Fruit fly (Drosophila melanogaster): Measurements from ENCODE around the gene CG9356.

CG9356 gene

dm6 chr3R:9434543-9435407, 30.7 kb upstream of the CG9356 start (continued):
- peak; percentile 62 for TF ChIP-seq Rx (GFP tag; IDR thresholded peaks at IDR 0.05)
- no peak for TF ChIP-seq dan (GFP tag; IDR thresholded peaks at IDR 0.05)
- peak; percentile 89 for TF ChIP-seq Meics (GFP tag; optimal IDR thresholded peaks at IDR 0.05)
- peak; percentile 41 for TF ChIP-seq CG33557 (GFP tag; optimal IDR thresholded peaks at IDR 0.05)
- peak; percentile 69 for TF ChIP-seq trem (tag; optimal IDR thresholded peaks at IDR 0.05)
- TF ChIP-seq CG3163 (GFP tag; optimal IDR thresholded peaks at IDR 0.05) = peak; percentile 44
- peak; percentile 87 for TF ChIP-seq fd96Cb (tag; optimal IDR thresholded peaks at IDR 0.05)
- peak; percentile 82 for TF ChIP-seq az2 (GFP tag; optimal IDR thresholded peaks at IDR 0.05)
- TF ChIP-seq CG2199 (GFP tag; IDR thresholded peaks at IDR 0.05) = peak; percentile 50; the same call in 1 of the 3 replicates
- peak; percentile 33 for TF ChIP-seq Ravus (GFP tag; IDR thresholded peaks at IDR 0.05)
- TF ChIP-seq Kr (GFP tag; optimal IDR thresholded peaks at IDR 0.05) = no peak
- peak; percentile 77 for TF ChIP-seq CG1602 (GFP tag; optimal IDR thresholded peaks at IDR 0.05)
- no peak for TF ChIP-seq Lpt (GFP tag; optimal IDR thresholded peaks at IDR 0.05)
- TF ChIP-seq fru (optimal IDR thresholded peaks at IDR 0.05) = no peak
- TF ChIP-seq slou (GFP tag; optimal IDR thresholded peaks at IDR 0.05) = peak; percentile 52
- TF ChIP-seq CG10565 (GFP tag; optimal IDR thresholded peaks at IDR 0.05) = no peak
- TF ChIP-seq YL-1 (GFP tag; optimal IDR thresholded peaks at IDR 0.05) = no peak
- TF ChIP-seq Fer3 (tag; optimal IDR thresholded peaks at IDR 0.05) = peak; percentile 87
- no peak for TF ChIP-seq hbn (GFP tag; IDR thresholded peaks at IDR 0.05; ENCODE audit: partially characterized antibody)
- peak; percentile 65; the same call in 1 of the 2 replicates for TF ChIP-seq CG10321 (GFP tag; IDR thresholded peaks at IDR 0.05)
- TF ChIP-seq Dref (GFP tag; IDR thresholded peaks at IDR 0.05) = no peak
- peak; percentile 70 for TF ChIP-seq CG6175 (GFP tag; IDR thresholded peaks at IDR 0.05)
- TF ChIP-seq CG4854 (GFP tag; optimal IDR thresholded peaks at IDR 0.05) = peak; percentile 79
- TF ChIP-seq CG17359 (tag; optimal IDR thresholded peaks at IDR 0.05) = peak; percentile 94
- peak; percentile 78 for TF ChIP-seq maf-S (GFP tag; optimal IDR thresholded peaks at IDR 0.05)
- TF ChIP-seq kah (GFP tag; optimal IDR thresholded peaks at IDR 0.05) = peak; percentile 56
- no peak for TF ChIP-seq Tbp (GFP tag; optimal IDR thresholded peaks at IDR 0.05)
- TF ChIP-seq zf30C (GFP tag; optimal IDR thresholded peaks at IDR 0.05) = peak; percentile 36
- no peak for TF ChIP-seq wek (GFP tag; optimal IDR thresholded peaks at IDR 0.05)
- no peak for TF ChIP-seq Hr39 (optimal IDR thresholded peaks at IDR 0.05)
- TF ChIP-seq Nf-YC (tag; optimal IDR thresholded peaks at IDR 0.05) = peak; percentile 74
- TF ChIP-seq CG11696 (GFP tag; IDR thresholded peaks at IDR 0.05) = peak; percentile 87
- peak; percentile 34 for TF ChIP-seq Bdp1 (GFP tag; optimal IDR thresholded peaks at IDR 0.05)
- TF ChIP-seq CG2678 (tag; optimal IDR thresholded peaks at IDR 0.05) = peak; percentile 93
- peak; percentile 80 for TF ChIP-seq fd3F (GFP tag; optimal IDR thresholded peaks at IDR 0.05)
- peak; percentile 71; the same call in 1 of the 2 replicates for TF ChIP-seq dati (GFP tag; IDR thresholded peaks at IDR 0.05)
- TF ChIP-seq prd (optimal IDR thresholded peaks at IDR 0.05) = no peak
- peak; percentile 91 for TF ChIP-seq prd (GFP tag; IDR thresholded peaks at IDR 0.05)
- peak; percentile 83 for TF ChIP-seq CG17829 (tag; optimal IDR thresholded peaks at IDR 0.05)
- TF ChIP-seq usp (GFP tag; optimal IDR thresholded peaks at IDR 0.05) = no peak
- TF ChIP-seq hkb (optimal IDR thresholded peaks at IDR 0.05) = no peak
- peak; percentile 91 for TF ChIP-seq hkb (GFP tag; IDR thresholded peaks at IDR 0.05)
- TF ChIP-seq CG30403 (GFP tag; optimal IDR thresholded peaks at IDR 0.05) = peak; percentile 91
- peak; percentile 65; the same call in 1 of the 2 replicates for TF ChIP-seq chm (GFP tag; IDR thresholded peaks at IDR 0.05)
- TF ChIP-seq CG3838 (GFP tag; optimal IDR thresholded peaks at IDR 0.05) = peak; percentile 38
- peak; percentile 83 for TF ChIP-seq Ssrp (tag; optimal IDR thresholded peaks at IDR 0.05)
- no peak for TF ChIP-seq TFAM (GFP tag; optimal IDR thresholded peaks at IDR 0.05)
- TF ChIP-seq CG31441 (GFP tag; IDR thresholded peaks at IDR 0.05) = peak; percentile 89
- TF ChIP-seq ems (GFP tag; optimal IDR thresholded peaks at IDR 0.05) = no peak
- TF ChIP-seq CG8765 (GFP tag; IDR thresholded peaks at IDR 0.05) = no peak
- TF ChIP-seq CG4424 (GFP tag; optimal IDR thresholded peaks at IDR 0.05) = peak; percentile 86

All from whole organism, embryonic.